2 worm cellular contexts compared by ENCODE assay signal in genomic region chrX:4636821-4637220, ce11.
TF ChIP-seq lines count a peak whose summit lies in the region.

Gene hosl-1 (plus strand): TSS chrX:4637121.

TF ChIP-seq in whole organism, L3 larva, 47 proteins besides CTCF, POLR2A, EP300 and RAD21:
- TF ChIP-seq ceh-16 (tag; optimal IDR thresholded peaks at IDR 0.05; lab: Kevin White, UChicago) (no peak), pha-4 (tag; optimal IDR thresholded peaks at IDR 0.05; lab: Kevin White, UChicago) (peak; percentile 11), pqm-1 (tag; optimal IDR thresholded peaks at IDR 0.05; lab: Kevin White, UChicago) (peak; percentile 3)

TF ChIP-seq in whole organism, young adult, 124 proteins besides CTCF, POLR2A, EP300 and RAD21:
- TF ChIP-seq lsl-1 (GFP tag; optimal IDR thresholded peaks at IDR 0.05; lab: Kevin White, UChicago) (no peak), zfh-2 (GFP tag; conservative IDR thresholded peaks at IDR 0.05; lab: Robert Waterston, UW) (peak; percentile 48; the same call in 1 of the 2 replicates)

Comparison
In these comparisons a context has a peak if more than half of its experiments do, and no peak if none do; other contexts are left out.
1. Of the 6 proteins assayed by ChIP-seq in both whole organism, young adult and whole organism, L3 larva: peak only in whole organism, young adult: none; only in whole organism, L3 larva: pha-4; in both: none; in neither: 5.